Worm (Caenorhabditis elegans) whole organism, dauer: ENCODE data around the gene med-2.

Experiments
- unc-62 ChIP-seq: sonication (generic microtip); optimal IDR thresholded peaks from 2 replicates; lab custom pipeline; 2017; ENCODE audit warnings: missing biosample characterization, missing genetic modification reagents, missing genetic modification characterization

Gene med-2

DNA sequence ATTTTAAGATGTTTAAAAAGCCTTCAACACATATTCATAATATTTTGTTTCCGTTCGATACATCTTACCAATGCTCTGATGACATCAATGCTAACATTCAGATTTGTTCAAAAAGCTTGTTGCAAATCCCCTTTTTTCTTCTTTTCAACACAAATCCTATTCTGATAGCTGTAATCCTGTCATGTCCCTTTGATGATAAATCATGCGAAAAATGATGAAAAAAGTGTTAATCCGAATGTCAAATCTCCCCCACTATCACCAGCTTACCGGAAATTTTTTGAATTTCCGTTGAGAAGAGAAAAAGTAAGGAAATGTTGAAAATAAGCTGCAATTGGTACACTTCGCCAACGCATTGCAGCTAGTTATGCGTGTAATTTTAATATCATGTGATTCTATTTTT, 2.6 kb upstream of the med-2 start:
- no peak for TF ChIP-seq unc-62

DNA sequence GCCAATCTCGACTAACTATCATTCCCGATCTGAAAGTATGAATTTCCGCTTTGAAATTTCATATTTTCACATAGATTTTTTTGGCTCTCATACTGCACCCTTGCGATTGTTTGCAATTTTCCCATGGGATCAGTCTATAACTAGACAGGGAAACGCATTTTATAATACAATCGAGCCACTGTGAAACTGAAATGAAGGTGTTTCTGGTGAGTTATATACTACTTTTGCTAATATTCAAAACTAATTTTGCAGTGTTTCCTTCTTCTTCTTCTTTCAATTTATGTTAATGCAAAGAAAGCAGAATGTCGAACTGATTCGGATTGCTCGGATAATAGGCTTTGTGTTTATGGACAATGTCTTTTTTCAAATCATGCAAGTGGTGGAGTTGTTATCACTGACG, 1.6 kb downstream of the med-2 start:
- TF ChIP-seq unc-62 = no peak

DNA sequence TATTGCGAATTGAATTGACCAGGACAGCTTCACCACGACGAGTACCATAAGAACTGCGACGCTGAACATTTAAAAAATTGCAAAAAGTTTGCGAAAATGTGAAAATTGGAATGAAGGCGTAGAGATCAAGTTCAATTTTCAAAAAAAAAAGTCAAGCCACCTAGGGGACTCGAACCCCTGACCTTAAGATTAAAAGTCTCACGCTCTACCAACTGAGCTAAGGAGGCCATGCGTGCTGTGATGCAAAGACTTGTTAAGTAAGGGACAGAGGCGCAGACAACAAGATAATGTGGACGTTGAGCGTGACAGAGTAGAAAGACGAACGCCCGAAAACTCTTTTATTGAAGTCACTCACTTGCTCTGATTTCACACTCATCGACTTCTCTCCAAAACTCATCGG, 3.3 kb downstream of the med-2 start:
- TF ChIP-seq unc-62 = no peak

DNA sequence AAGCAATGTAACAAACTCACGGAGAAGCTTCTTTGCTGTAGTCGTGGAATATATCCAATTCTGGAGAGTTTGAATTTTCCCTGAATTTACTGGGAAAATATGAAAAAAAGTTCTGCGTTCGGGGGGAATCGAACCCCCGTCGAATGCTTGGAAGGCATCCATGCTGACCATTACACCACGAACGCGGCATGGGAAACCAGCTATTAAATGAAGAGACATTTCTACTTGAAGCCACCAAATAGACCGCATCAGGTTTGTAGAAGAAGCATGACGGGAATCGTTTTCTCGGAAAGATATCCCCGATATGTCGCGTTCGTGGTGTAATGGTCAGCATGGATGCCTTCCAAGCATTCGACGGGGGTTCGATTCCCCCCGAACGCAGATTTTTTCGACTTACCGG, 4.2 kb downstream of the med-2 start:
- no peak for TF ChIP-seq unc-62

ce11 chrIII:6888999-6889824, 4.9 kb downstream of the med-2 start, which contains the start of the genes brd-1 and K04C2.2:
Gene brd-1, minus strand, starts transcription at chrIII:6889504.
Gene K04C2.2, plus strand, starts transcription at chrIII:6889774.
- TF ChIP-seq unc-62 = no peak

DNA sequence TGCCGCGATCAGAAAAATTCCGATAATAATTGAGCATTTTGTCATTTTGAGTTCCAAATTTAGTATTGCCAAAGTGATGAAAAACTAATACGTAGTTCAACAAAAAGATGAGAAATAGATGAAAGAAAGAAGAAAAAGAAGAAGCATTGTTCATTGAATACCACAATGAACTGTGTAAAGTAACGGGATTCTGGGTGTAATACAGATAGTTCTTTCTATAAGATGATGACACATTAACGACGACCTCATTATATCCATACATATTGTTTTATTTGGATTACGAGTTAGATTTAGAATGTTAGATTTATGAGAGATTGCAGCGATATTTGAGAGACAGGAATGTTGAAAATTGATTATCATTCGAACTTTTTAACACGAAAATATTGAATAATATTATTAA, 7.3 kb downstream of the med-2 start, which contains the start of gene K04C2.5:
Gene K04C2.5 (minus strand): TSS at position 101 of the 400 bp plus-strand sequence.
- TF ChIP-seq unc-62 = no peak

ce11 chrIII:6895166-6895565, 10.9 kb downstream of the med-2 start:
- no peak for TF ChIP-seq unc-62

- TF ChIP-seq unc-62 = no peak
These were observed 11.4 kb downstream of the med-2 start for ce11 chrIII:6895677-6896076.

- no peak for TF ChIP-seq unc-62
These were observed 13.3 kb downstream of the med-2 start, which contains the start of gene T07E3.4 for ce11 chrIII:6897587-6898064. Gene T07E3.4, plus strand, starts transcription at chrIII:6898014.

DNA sequence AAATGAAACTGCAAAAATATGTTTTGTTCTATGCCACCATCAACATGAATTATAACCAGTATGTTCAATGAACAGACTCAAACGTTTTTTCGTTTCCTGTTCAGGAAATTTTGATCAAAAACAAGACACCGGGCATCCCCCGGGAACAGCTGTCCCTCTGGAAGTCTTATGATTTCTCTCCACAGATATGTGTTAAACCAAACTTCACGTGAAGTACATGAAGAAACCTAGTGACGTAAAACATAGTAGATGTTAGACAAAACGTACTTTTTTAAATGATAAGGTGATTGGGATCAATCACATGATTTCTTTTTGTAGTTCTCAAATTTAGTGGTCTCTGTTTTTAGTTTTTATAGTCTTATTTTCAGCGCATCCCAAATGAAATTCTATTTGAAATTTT, 14.2 kb downstream of the med-2 start:
- TF ChIP-seq unc-62 = no peak

- TF ChIP-seq unc-62 = no peak
These were observed 16.3 kb downstream of the med-2 start for ce11 chrIII:6900609-6901008.

ce11 chrIII:6903056-6903977, 19.0 kb downstream of the med-2 start, which contains the start of the genes brc-2 and T07E3.3:
Gene brc-2, minus strand, starts transcription at chrIII:6903106.
Gene T07E3.3, plus strand, starts transcription at chrIII:6903877.
- TF ChIP-seq unc-62 = no peak

DNA sequence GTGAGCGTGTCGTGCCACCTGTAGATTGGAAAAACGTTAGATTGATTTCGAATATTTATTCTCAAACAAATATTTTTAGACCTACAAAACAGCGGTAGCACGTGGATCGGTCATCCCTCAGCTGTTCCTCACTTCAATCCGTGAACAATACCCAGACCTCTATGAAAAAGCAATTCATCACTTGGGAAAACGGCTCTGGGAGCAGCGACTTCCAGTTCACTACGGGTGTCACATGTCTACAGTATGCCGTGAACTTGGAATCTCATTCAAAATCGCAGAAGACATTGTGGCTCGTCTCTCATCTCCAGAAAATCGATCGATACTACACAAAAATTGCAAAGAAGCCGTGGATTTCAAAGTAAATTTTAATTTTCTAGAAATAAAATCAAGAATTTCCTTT, 20.2 kb downstream of the med-2 start:
- no peak for TF ChIP-seq unc-62

- no peak for TF ChIP-seq unc-62
These were observed 22.1 kb downstream of the med-2 start, which contains the start of gene T07E3.2 for ce11 chrIII:6906409-6906808. Gene T07E3.2, plus strand, starts transcription at chrIII:6906709.

DNA sequence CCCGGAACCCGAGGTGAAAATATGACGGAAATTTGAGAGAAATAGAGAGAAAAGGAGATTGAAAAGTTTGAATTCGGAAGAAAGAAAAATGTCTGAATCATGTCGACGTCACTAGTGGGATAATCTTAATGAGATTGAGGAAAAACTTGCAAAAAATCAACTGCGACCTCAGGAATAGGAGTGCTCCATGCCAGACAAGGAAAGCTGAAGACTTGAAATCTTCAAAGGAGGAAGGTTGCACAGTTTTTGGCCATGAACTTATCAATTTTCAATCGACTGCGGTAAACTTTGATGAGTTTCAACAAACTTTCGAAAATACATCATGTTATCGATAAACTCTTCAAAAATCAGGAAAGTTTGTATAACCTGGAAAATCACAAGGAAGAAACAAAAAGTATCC, 28.1 kb downstream of the med-2 start, which contains the start of gene pdf-1:
Gene pdf-1 (minus strand): TSS at position 101 of the 400 bp plus-strand sequence.
- no peak for TF ChIP-seq unc-62

DNA sequence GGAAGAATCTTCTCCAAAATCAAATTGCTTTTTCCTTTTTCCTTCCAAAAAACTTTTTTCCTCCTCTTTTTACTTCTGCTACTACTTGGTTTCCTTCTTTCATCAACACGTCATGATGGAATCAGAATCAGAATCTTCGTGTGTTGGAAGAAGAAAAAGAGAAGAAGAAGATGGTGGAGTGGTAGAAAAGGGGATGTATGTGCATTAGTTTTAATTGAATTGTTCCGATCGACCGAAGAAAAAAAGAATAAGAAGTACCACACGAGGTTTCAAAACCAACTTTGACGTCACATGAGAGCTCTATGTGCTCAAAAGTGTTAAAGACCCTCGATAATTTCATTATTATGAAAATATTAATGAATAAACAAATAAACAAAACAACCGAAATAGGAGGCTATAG, 30.5 kb downstream of the med-2 start:
- TF ChIP-seq unc-62 = no peak

ce11 chrIII:6928725-6929124, 44.4 kb downstream of the med-2 start, which contains the start of gene flap-1:
Gene flap-1, minus strand, starts transcription at chrIII:6928825.
- TF ChIP-seq unc-62 = no peak
